Worm (Caenorhabditis elegans): ENCODE data around the gene grd-16.

grd-16 gene

DNA sequence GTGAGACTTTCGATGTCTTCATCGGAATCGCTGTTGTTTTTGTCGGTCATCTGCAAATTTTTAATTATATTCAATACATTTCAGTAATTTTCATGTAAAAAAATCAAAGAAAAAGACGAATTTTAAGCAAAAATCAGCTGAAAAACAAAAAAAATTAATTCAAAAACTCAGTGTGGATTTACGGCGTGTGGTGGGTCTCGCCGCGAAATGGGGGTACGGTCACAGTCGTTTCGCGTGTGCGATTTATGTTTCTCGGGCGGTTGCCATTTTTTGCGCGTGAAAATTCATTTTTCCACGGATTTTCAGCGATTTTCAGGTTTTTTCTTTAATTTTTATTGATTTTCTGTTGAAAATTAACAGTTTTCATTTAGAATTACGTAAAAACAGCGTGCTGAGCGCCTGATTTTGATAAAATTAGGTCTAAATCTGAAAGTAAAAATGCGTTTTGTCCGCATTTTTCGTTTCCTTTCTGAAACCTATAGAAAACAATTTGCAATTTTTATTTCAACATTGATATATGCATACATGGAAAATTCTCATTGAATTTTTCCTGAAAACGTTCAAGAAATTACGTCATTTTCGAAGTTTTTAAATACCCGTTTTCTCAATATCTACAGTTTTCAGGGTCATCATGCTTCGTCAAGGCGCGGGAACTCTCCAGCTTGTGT lies 18.8 kb downstream of the grd-16 start, which contains the start of the genes ccdc-12 and Y69A2AR.18 (continued):
- no peak for TF ChIP-seq T07F8.4 (tag; optimal IDR thresholded peaks at IDR 0.05)
- peak; percentile 62 for TF ChIP-seq dox-1 (GFP tag; IDR thresholded peaks at IDR 0.05)
- TF ChIP-seq F57C9.4 (tag; optimal IDR thresholded peaks at IDR 0.05) = no peak
- TF ChIP-seq madf-8 (GFP tag; conservative IDR thresholded peaks at IDR 0.05) = no peak
- no peak for TF ChIP-seq ceh-58 (GFP tag; IDR thresholded peaks at IDR 0.05)
- TF ChIP-seq unc-62 (GFP tag; optimal IDR thresholded peaks at IDR 0.05) = no peak
- TF ChIP-seq B0035.1 (tag; optimal IDR thresholded peaks at IDR 0.05) = no peak
- no peak for TF ChIP-seq ceh-100 (GFP tag; IDR thresholded peaks at IDR 0.05)
- TF ChIP-seq F10E7.11 (tag; optimal IDR thresholded peaks at IDR 0.05) = no peak
- TF ChIP-seq Y79H2A.3 (GFP tag; conservative IDR thresholded peaks at IDR 0.05) = no peak
- peak; percentile 38 for TF ChIP-seq xnd-1 (tag; optimal IDR thresholded peaks at IDR 0.05)
- no peak; the same call in 1 of the 2 replicates for TF ChIP-seq attf-3 (GFP tag; conservative IDR thresholded peaks at IDR 0.05)
- TF ChIP-seq snpc-1.1 (tag; optimal IDR thresholded peaks at IDR 0.05; ENCODE audit: insufficient read depth) = no peak
- TF ChIP-seq nhr-80 (tag; optimal IDR thresholded peaks at IDR 0.05) = no peak
- TF ChIP-seq ztf-18 (tag; optimal IDR thresholded peaks at IDR 0.05) = peak; percentile 46
- TF ChIP-seq lin-40 (tag; optimal IDR thresholded peaks at IDR 0.05) = peak; percentile 25
- no peak for TF ChIP-seq mel-28 (tag; optimal IDR thresholded peaks at IDR 0.05; ENCODE audit: borderline replicate concordance)
- peak; percentile 58 for TF ChIP-seq attf-5 (GFP tag; optimal IDR thresholded peaks at IDR 0.05)
- no peak for TF ChIP-seq ztf-22 (GFP tag; optimal IDR thresholded peaks at IDR 0.05)
- TF ChIP-seq F22D6.2 (tag; optimal IDR thresholded peaks at IDR 0.05) = no peak
- TF ChIP-seq nhr-120 (GFP tag; IDR thresholded peaks at IDR 0.05) = no peak
- no peak for TF ChIP-seq lin-26 (GFP tag; IDR thresholded peaks at IDR 0.05)
- TF ChIP-seq athp-1 (tag; optimal IDR thresholded peaks at IDR 0.05) = peak; percentile 1
- peak; percentile 66 for TF ChIP-seq mcd-1 (GFP tag; IDR thresholded peaks at IDR 0.05)
- peak; percentile 56; the same call in 1 of the 2 replicates for TF ChIP-seq hmg-1.2 (GFP tag; IDR thresholded peaks at IDR 0.05)
- TF ChIP-seq zfh-2 (GFP tag; conservative IDR thresholded peaks at IDR 0.05) = no peak
- TF ChIP-seq C17E4.6 (GFP tag; IDR thresholded peaks at IDR 0.05) = no peak
- peak; percentile 33 for TF ChIP-seq lin-54 (GFP tag; optimal IDR thresholded peaks at IDR 0.05)
- no peak for TF ChIP-seq ceh-27 (GFP tag; optimal IDR thresholded peaks at IDR 0.05)
- TF ChIP-seq madf-10 (tag; optimal IDR thresholded peaks at IDR 0.05) = no peak
- TF ChIP-seq aptf-3 (GFP tag; IDR thresholded peaks at IDR 0.05) = no peak
- no peak for TF ChIP-seq ztf-26 (tag; optimal IDR thresholded peaks at IDR 0.05)
- no peak for TF ChIP-seq F57A8.1 (GFP tag; optimal IDR thresholded peaks at IDR 0.05)
- no peak for TF ChIP-seq egl-44 (GFP tag; IDR thresholded peaks at IDR 0.05)
- TF ChIP-seq snpc-1.3 (tag; optimal IDR thresholded peaks at IDR 0.05; ENCODE audit: insufficient read depth) = peak; percentile 70
- no peak for TF ChIP-seq rec-8 (tag; optimal IDR thresholded peaks at IDR 0.05)
- 0 out of 2 replicates have a peak, but pooled peaks have one; percentile 39 for TF ChIP-seq D2030.7 (GFP tag; IDR thresholded peaks at IDR 0.05)
- TF ChIP-seq nhr-27 (tag; optimal IDR thresholded peaks at IDR 0.05) = no peak
- TF ChIP-seq rcor-1 (GFP tag; IDR thresholded peaks at IDR 0.05) = no peak
- no peak for TF ChIP-seq nhr-90 (tag; optimal IDR thresholded peaks at IDR 0.05)
- no peak for TF ChIP-seq F52B5.7 (tag; optimal IDR thresholded peaks at IDR 0.05)
- no peak for TF ChIP-seq Y53F4B.3 (GFP tag; IDR thresholded peaks at IDR 0.05)
- no peak for TF ChIP-seq Y95B8A.8 (GFP tag; IDR thresholded peaks at IDR 0.05)
- no peak for TF ChIP-seq atf-7 (tag; optimal IDR thresholded peaks at IDR 0.05)
- TF ChIP-seq gei-17 (GFP tag; optimal IDR thresholded peaks at IDR 0.05) = no peak
- no peak for TF ChIP-seq cebp-1 (GFP tag; IDR thresholded peaks at IDR 0.05)
- peak; percentile 60 for TF ChIP-seq cebp-1 (tag; optimal IDR thresholded peaks at IDR 0.05)
- no peak for TF ChIP-seq mxl-1 (tag; optimal IDR thresholded peaks at IDR 0.05)

Measured in whole organism, young adult.